Worm (Caenorhabditis elegans) whole organism, L4/young adult: Measurements from ENCODE around the gene ZK742.4.

Source experiments
- W03F9.2 ChIP-seq: fragments of 150-350 bp; optimal IDR thresholded peaks from 2 replicates; lab custom pipeline; 2014; ENCODE audit warnings: missing biosample characterization, missing genetic modification characterization
- dao-5 ChIP-seq: sonication (generic microtip); optimal IDR thresholded peaks from 2 replicates; lab custom pipeline; 2016; ENCODE audit warnings: missing genotype, missing genetic modification characterization, moderate library complexity, missing compliant biosample characterization
- him-1 ChIP-seq: sonication (generic microtip); optimal IDR thresholded peaks from 2 replicates; lab custom pipeline; 2016; ENCODE audit warnings: missing genotype, missing genetic modification reagents, missing genetic modification characterization, missing compliant biosample characterization

DNA sequence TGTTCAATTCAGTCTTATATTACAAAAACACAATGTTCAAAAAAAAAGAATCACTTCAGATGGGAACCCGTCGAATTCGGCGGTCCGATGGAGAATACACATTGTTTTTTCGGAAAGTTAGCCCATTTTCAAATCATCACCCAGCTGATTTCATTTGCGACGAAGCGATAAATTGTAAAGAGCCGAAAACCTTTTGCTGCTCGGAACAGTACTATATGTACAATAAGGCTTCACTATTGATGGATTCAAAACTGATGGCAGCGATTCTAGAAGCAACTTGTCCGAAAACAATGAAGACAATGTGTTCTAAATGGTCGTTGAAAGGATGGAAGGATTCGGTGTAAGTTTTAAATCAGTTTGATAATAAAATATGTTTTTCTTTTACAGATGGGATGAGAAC, 46.3 kb upstream of the ZK742.4 start, which contains the start of gene C37C3.1:
- TF ChIP-seq W03F9.2 (tag; lab: Kevin White, UChicago) (no peak), him-1 (no peak), dao-5 (no peak)
